Fruit fly (Drosophila melanogaster) whole organism, embryonic: ENCODE measurements around the gene CG6168.

ENCODE experiments used
- CG11560 ChIP-seq: fragments of 200-800 bp; sonication (Bioruptor generic); IDR thresholded peaks from 3 replicates; pipeline ENCODE4 v1.3.6; 2022; ENCODE audit warnings: missing biosample characterization, missing genetic modification characterization
- CG4282 ChIP-seq: fragments of 200-800 bp; sonication (Bioruptor generic); optimal IDR thresholded peaks from 2 replicates; lab custom pipeline; 2016; ENCODE audit warnings: missing biosample characterization, missing genetic modification characterization
- D19A ChIP-seq: fragments of 200-800 bp; optimal IDR thresholded peaks from 3 replicates; lab custom pipeline; 2019; ENCODE audit warnings: missing biosample characterization, mild to moderate bottlenecking, missing genetic modification characterization, moderate library complexity

dm6 chr3L:11354298-11354757 lies 32.8 kb upstream of the CG6168 start:
- TF ChIP-seq CG4282 (GFP tag; lab: Kevin White, UChicago): no peak
- no peak for TF ChIP-seq CG11560 (tag; lab: Robert Waterston, UW)
- TF ChIP-seq D19A (tag; lab: Kevin White, UChicago): peak; percentile 43
